Worm (Caenorhabditis elegans): ENCODE data around the gene Y53C12A.11.

The Y53C12A.11 gene

DNA sequence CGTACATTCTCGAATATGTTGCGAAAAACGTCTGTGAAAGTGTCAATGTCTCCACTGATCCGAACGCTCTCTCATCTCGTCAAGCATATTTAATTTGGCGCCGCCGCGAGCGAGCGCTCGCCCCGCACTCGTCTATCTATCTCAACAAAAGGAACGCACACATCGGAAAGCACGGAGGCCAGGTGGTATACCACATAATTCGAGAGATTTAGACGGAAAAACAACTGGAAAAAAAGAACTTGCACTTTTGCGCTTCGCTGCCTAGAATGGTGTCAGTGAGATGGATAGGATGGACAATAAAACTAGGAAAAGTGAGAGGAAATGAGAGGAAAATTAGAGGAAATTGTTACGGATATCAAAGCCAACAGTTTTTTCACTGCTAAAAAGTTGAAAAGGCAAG lies 10.7 kb upstream of the Y53C12A.11 start:
- peak; percentile 12 for TF ChIP-seq hlh-11 (tag; optimal IDR thresholded peaks at IDR 0.05)
- TF ChIP-seq daf-19 (GFP tag; conservative IDR thresholded peaks at IDR 0.05), result no peak
- no peak for TF ChIP-seq aly-2 (tag; optimal IDR thresholded peaks at IDR 0.05)
- TF ChIP-seq mxl-3 (GFP tag; optimal IDR thresholded peaks at IDR 0.05), result peak; percentile 55
- TF ChIP-seq vab-7 (GFP tag; IDR thresholded peaks at IDR 0.05), result no peak
- peak; percentile 49 for TF ChIP-seq aha-1 (tag)
- TF ChIP-seq Y5F2A.4 (GFP tag; optimal IDR thresholded peaks at IDR 0.05), result no peak
- no peak for TF ChIP-seq Y48G9A.11 (GFP tag; IDR thresholded peaks at IDR 0.05)
- no peak for TF ChIP-seq ztf-11 (tag; optimal IDR thresholded peaks at IDR 0.05)
- TF ChIP-seq dmd-6 (GFP tag; IDR thresholded peaks at IDR 0.05), result no peak
- no peak for TF ChIP-seq egl-43 (GFP tag; IDR thresholded peaks at IDR 0.05)
- no peak for TF ChIP-seq hif-1 (tag; optimal IDR thresholded peaks at IDR 0.05)
- peak in 1 of 2 experiments; percentile 45 for TF ChIP-seq mdl-1 (tag; optimal IDR thresholded peaks at IDR 0.05)
- no peak for TF ChIP-seq ceh-44 (GFP tag; IDR thresholded peaks at IDR 0.05)
- TF ChIP-seq daf-16 (GFP tag; optimal IDR thresholded peaks at IDR 0.05), result no peak
- TF ChIP-seq daf-16 (tag; optimal IDR thresholded peaks at IDR 0.05), result no peak
- TF ChIP-seq daf-12 (tag; optimal IDR thresholded peaks at IDR 0.05), result no peak
- TF ChIP-seq zag-1 (tag; optimal IDR thresholded peaks at IDR 0.05), result no peak
- no peak for TF ChIP-seq lin-39 (tag; optimal IDR thresholded peaks at IDR 0.05)
- no peak for TF ChIP-seq F49E8.2 (tag; optimal IDR thresholded peaks at IDR 0.05; ENCODE audit: borderline replicate concordance)
- no peak for TF ChIP-seq dpl-1 (GFP tag; optimal IDR thresholded peaks at IDR 0.05)
- TF ChIP-seq spr-1 (tag; optimal IDR thresholded peaks at IDR 0.05), result no peak
- no peak for TF ChIP-seq jun-1 (tag; optimal IDR thresholded peaks at IDR 0.05)
- 0 out of 2 replicates have a peak, but pooled peaks have one; percentile 65 for TF ChIP-seq tra-1 (GFP tag; IDR thresholded peaks at IDR 0.05)
- TF ChIP-seq nhr-28 (tag; optimal IDR thresholded peaks at IDR 0.05), result peak; percentile 24
- no peak for TF ChIP-seq nhr-102 (tag; optimal IDR thresholded peaks at IDR 0.05)
- TF ChIP-seq rbr-2 (tag; optimal IDR thresholded peaks at IDR 0.05), result no peak
- TF ChIP-seq pqm-1 (tag; optimal IDR thresholded peaks at IDR 0.05), result no peak
- no peak for TF ChIP-seq nhr-25 (tag; optimal IDR thresholded peaks at IDR 0.05; ENCODE audit: borderline replicate concordance, insufficient read depth)

DNA sequence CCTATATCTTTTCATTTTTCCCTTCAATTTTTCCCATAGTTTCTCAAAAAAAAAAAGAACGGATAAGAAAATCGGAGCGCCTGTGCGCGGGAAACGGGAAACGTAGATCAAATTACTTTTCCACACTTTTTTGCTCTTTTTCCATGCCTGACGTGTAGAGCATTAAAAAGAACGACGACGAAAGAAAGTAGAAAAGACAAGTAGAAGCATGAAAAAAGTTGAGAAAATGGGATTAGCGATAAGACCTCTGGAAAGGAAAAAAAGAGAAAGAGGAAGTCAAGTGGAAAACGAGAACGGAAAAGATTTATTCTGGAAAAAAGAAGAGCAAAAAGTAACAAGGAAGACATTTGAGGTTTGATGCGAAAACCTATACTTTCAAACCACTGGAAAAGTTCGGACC lies 10.0 kb upstream of the Y53C12A.11 start:
- TF ChIP-seq ZK546.5 (tag; optimal IDR thresholded peaks at IDR 0.05), result no peak
- TF ChIP-seq ztf-11 (tag; optimal IDR thresholded peaks at IDR 0.05), result no peak
- no peak for TF ChIP-seq mdt-29 (GFP tag; IDR thresholded peaks at IDR 0.05)
- no peak for TF ChIP-seq lin-29 (GFP tag; IDR thresholded peaks at IDR 0.05)
- TF ChIP-seq hlh-30 (tag; optimal IDR thresholded peaks at IDR 0.05; ENCODE audit: insufficient read depth), result no peak
- TF ChIP-seq gei-8 (GFP tag; optimal IDR thresholded peaks at IDR 0.05), result no peak
- no peak for TF ChIP-seq ZK337.2 (GFP tag; IDR thresholded peaks at IDR 0.05)
- TF ChIP-seq lin-13 (GFP tag; optimal IDR thresholded peaks at IDR 0.05), result no peak
- TF ChIP-seq daf-12 (tag; optimal IDR thresholded peaks at IDR 0.05), result no peak
- no peak for TF ChIP-seq snpc-1.2 (GFP tag; IDR thresholded peaks at IDR 0.05)
- TF ChIP-seq ceh-28 (tag; optimal IDR thresholded peaks at IDR 0.05), result no peak
- TF ChIP-seq hif-1 (tag; optimal IDR thresholded peaks at IDR 0.05), result no peak
- peak in 1 of 2 experiments; percentile 1 for TF ChIP-seq lsy-2 (tag; optimal IDR thresholded peaks at IDR 0.05)
- TF ChIP-seq mes-2 (tag; optimal IDR thresholded peaks at IDR 0.05; ENCODE audit: poor library complexity, severe bottlenecking), result no peak
- TF ChIP-seq dmd-6 (GFP tag; IDR thresholded peaks at IDR 0.05), result no peak
- TF ChIP-seq rbr-2 (tag; optimal IDR thresholded peaks at IDR 0.05), result no peak
- no peak for TF ChIP-seq tag-97 (GFP tag; IDR thresholded peaks at IDR 0.05)
- TF ChIP-seq mep-1 (tag; optimal IDR thresholded peaks at IDR 0.05), result no peak
- no peak for TF ChIP-seq F26F4.8 (GFP tag; conservative IDR thresholded peaks at IDR 0.05)
- no peak for TF ChIP-seq T26A8.4 (GFP tag; IDR thresholded peaks at IDR 0.05)
- TF ChIP-seq vab-7 (GFP tag; IDR thresholded peaks at IDR 0.05), result no peak
- no peak for TF ChIP-seq php-3 (GFP tag; IDR thresholded peaks at IDR 0.05)
- TF ChIP-seq egl-27 (tag; optimal IDR thresholded peaks at IDR 0.05), result no peak
- no peak for TF ChIP-seq F49E8.2 (tag; optimal IDR thresholded peaks at IDR 0.05; ENCODE audit: borderline replicate concordance)
- no peak for TF ChIP-seq F10B5.3 (tag; optimal IDR thresholded peaks at IDR 0.05)
- no peak for TF ChIP-seq Y48G9A.11 (GFP tag; IDR thresholded peaks at IDR 0.05)
- no peak for TF ChIP-seq nhr-28 (tag; optimal IDR thresholded peaks at IDR 0.05)
- TF ChIP-seq ces-1 (GFP tag; optimal IDR thresholded peaks at IDR 0.05), result peak; percentile 64
- no peak for TF ChIP-seq arid-1 (GFP tag; conservative IDR thresholded peaks at IDR 0.05)
- no peak for TF ChIP-seq F37D6.2 (tag; optimal IDR thresholded peaks at IDR 0.05)
- no peak for TF ChIP-seq skn-1 (tag; optimal IDR thresholded peaks at IDR 0.05)

All from whole organism, L4 larva.